Fruit fly (Drosophila melanogaster) whole organism, prepupa: ENCODE measurements around the gene Mst84B.

ENCODE experiments used
- Blimp-1 ChIP-seq: fragments of 200-800 bp; sonication (Bioruptor generic); optimal IDR thresholded peaks from 3 replicates; lab custom pipeline; 2017; ENCODE audit warnings: missing biosample characterization, missing genetic modification characterization, mild to moderate bottlenecking, moderate library complexity, missing genetic modification reagents
- CG11294 ChIP-seq: fragments of 200-800 bp; sonication (Bioruptor generic); IDR thresholded peaks from 2 replicates; pipeline ENCODE4 v1.3.6; 2022; ENCODE audit warnings: missing biosample characterization, missing genetic modification characterization
- CG11762 ChIP-seq: fragments of 200-800 bp; sonication (Bioruptor generic); optimal IDR thresholded peaks from 3 replicates; lab custom pipeline; 2016; ENCODE audit warnings: missing biosample characterization, missing genetic modification characterization; ENCODE audit not compliant: insufficient read depth
- CG11902 ChIP-seq: fragments of 200-800 bp; sonication (Bioruptor generic); optimal IDR thresholded peaks from 3 replicates; lab custom pipeline; 2016; ENCODE audit warnings: missing biosample characterization, missing genetic modification characterization
- CG15336 ChIP-seq: fragments of 200-800 bp; sonication (Bioruptor generic); IDR thresholded peaks from 2 replicates; pipeline ENCODE4 v1.3.6; 2022; ENCODE audit warnings: missing biosample characterization, missing genetic modification characterization
- CG16779 ChIP-seq: fragments of 200-800 bp; sonication (Bioruptor generic); optimal IDR thresholded peaks from 3 replicates; lab custom pipeline; 2017; ENCODE audit warnings: missing biosample characterization, mild to moderate bottlenecking, missing genetic modification characterization
- CG3032 ChIP-seq: fragments of 200-800 bp; optimal IDR thresholded peaks from 2 replicates; lab custom pipeline; 2019; ENCODE audit warnings: missing biosample characterization, mild to moderate bottlenecking, missing genetic modification characterization, moderate library complexity
- CG32006 ChIP-seq: fragments of 200-800 bp; sonication (Bioruptor generic); optimal IDR thresholded peaks from 3 replicates; lab custom pipeline; 2017; ENCODE audit warnings: missing biosample characterization, mild to moderate bottlenecking, missing genetic modification characterization
- CG34406 ChIP-seq: fragments of 200-800 bp; sonication (Bioruptor generic); optimal IDR thresholded peaks from 3 replicates; lab custom pipeline; 2016; ENCODE audit warnings: missing biosample characterization, missing genetic modification characterization
- CG3919 ChIP-seq: fragments of 200-800 bp; sonication (Bioruptor generic); optimal IDR thresholded peaks from 3 replicates; lab custom pipeline; 2016; ENCODE audit warnings: missing biosample characterization, missing genetic modification characterization
- CG4318 ChIP-seq: fragments of 200-800 bp; sonication (Bioruptor generic); optimal IDR thresholded peaks from 3 replicates; lab custom pipeline; 2017; ENCODE audit warnings: missing biosample characterization, mild to moderate bottlenecking, missing genetic modification characterization
- CG6163 ChIP-seq: fragments of 200-800 bp; sonication (Bioruptor generic); IDR thresholded peaks from 3 replicates; pipeline ENCODE4 v1.3.6; 2022; ENCODE audit warnings: missing biosample characterization, missing genetic modification characterization
- CG6854 ChIP-seq: fragments of 200-800 bp; sonication (Bioruptor generic); optimal IDR thresholded peaks from 2 replicates; lab custom pipeline; 2017; ENCODE audit warnings: missing biosample characterization, mild to moderate bottlenecking, missing genetic modification characterization
- CG7368 ChIP-seq: fragments of 200-800 bp; sonication (Bioruptor generic); optimal IDR thresholded peaks from 3 replicates; lab custom pipeline; 2016; ENCODE audit warnings: missing biosample characterization, missing genetic modification characterization
- CG8632 ChIP-seq: fragments of 200-800 bp; sonication (Bioruptor generic); optimal IDR thresholded peaks from 3 replicates; lab custom pipeline; 2016; ENCODE audit warnings: missing biosample characterization, missing genetic modification characterization
- Eip75B ChIP-seq: fragments of 200-800 bp; sonication (Bioruptor generic); optimal IDR thresholded peaks from 3 replicates; lab custom pipeline; 2016; ENCODE audit warnings: missing biosample characterization, missing genetic modification characterization
- Eip78C ChIP-seq: fragments of 200-800 bp; sonication (Bioruptor generic); peaks from one replicate; lab custom pipeline; 2016; ENCODE audit warnings: missing biosample characterization, missing genetic modification characterization
- Eip93F ChIP-seq: fragments of 200-800 bp; sonication (Bioruptor generic); optimal IDR thresholded peaks from 2 replicates; lab custom pipeline; 2016; ENCODE audit warnings: missing biosample characterization, mild to moderate bottlenecking, missing genetic modification characterization
- Ets21C ChIP-seq: fragments of 200-800 bp; sonication (Bioruptor generic); optimal IDR thresholded peaks from 3 replicates; lab custom pipeline; 2016; ENCODE audit warnings: missing biosample characterization, missing genetic modification characterization
- Ets96B ChIP-seq: fragments of 200-800 bp; optimal IDR thresholded peaks from 2 replicates; lab custom pipeline; 2019; ENCODE audit warnings: missing biosample characterization, mild to moderate bottlenecking, missing genetic modification characterization, moderate library complexity
- Hr39 ChIP-seq: fragments of 200-800 bp; sonication (Bioruptor generic); optimal IDR thresholded peaks from 2 replicates; lab custom pipeline; 2016; ENCODE audit warnings: missing biosample characterization, missing genetic modification characterization
- Hr4 ChIP-seq: fragments of 200-800 bp; sonication (Bioruptor generic); optimal IDR thresholded peaks from 3 replicates; lab custom pipeline; 2016; ENCODE audit warnings: missing biosample characterization, missing genetic modification characterization
- OdsH ChIP-seq: fragments of 200-800 bp; sonication (Bioruptor generic); optimal IDR thresholded peaks from 3 replicates; lab custom pipeline; 2016; ENCODE audit warnings: missing biosample characterization, missing genetic modification characterization
- Sox102F ChIP-seq: fragments of 200-800 bp; sonication (Bioruptor generic); optimal IDR thresholded peaks from 2 replicates; lab custom pipeline; 2016; ENCODE audit warnings: missing biosample characterization, mild to moderate bottlenecking, missing genetic modification characterization
- Sox15 ChIP-seq: fragments of 200-800 bp; sonication (Bioruptor generic); optimal IDR thresholded peaks from 3 replicates; lab custom pipeline; 2016; ENCODE audit warnings: missing biosample characterization, missing genetic modification characterization
- achi ChIP-seq: fragments of 200-800 bp; sonication (Bioruptor generic); optimal IDR thresholded peaks from 3 replicates; lab custom pipeline; 2016; ENCODE audit warnings: missing biosample characterization, missing genetic modification characterization
- acj6 ChIP-seq: fragments of 200-800 bp; sonication (Bioruptor generic); optimal IDR thresholded peaks from 3 replicates; lab custom pipeline; 2016; ENCODE audit warnings: missing biosample characterization, missing genetic modification characterization
- cyc ChIP-seq: fragments of 200-800 bp; sonication (Bioruptor generic); optimal IDR thresholded peaks from 3 replicates; lab custom pipeline; 2016; ENCODE audit warnings: missing biosample characterization, missing genetic modification characterization
- dac ChIP-seq: fragments of 200-800 bp; sonication (Bioruptor generic); optimal IDR thresholded peaks from 2 replicates; lab custom pipeline; 2017; ENCODE audit warnings: missing biosample characterization, mild to moderate bottlenecking, missing genetic modification characterization
- eg ChIP-seq: fragments of 200-800 bp; sonication (Bioruptor generic); IDR thresholded peaks from 3 replicates; pipeline ENCODE4 v1.3.6; 2022; ENCODE audit warnings: missing biosample characterization, missing genetic modification characterization
- esn ChIP-seq: fragments of 200-800 bp; sonication (Bioruptor generic); optimal IDR thresholded peaks from 2 replicates; lab custom pipeline; 2016; ENCODE audit warnings: missing biosample characterization, mild to moderate bottlenecking, missing genetic modification characterization, moderate library complexity
- fd59A ChIP-seq: fragments of 200-800 bp; sonication (Bioruptor generic); optimal IDR thresholded peaks from 2 replicates; lab custom pipeline; 2017; ENCODE audit warnings: missing biosample characterization, mild to moderate bottlenecking, missing genetic modification characterization, missing genetic modification reagents
- salr ChIP-seq, 2 experiments: fragments of 200-800 bp; sonication (Bioruptor generic); optimal IDR thresholded peaks; 3 replicates each; lab custom pipeline; 2016 to 2018; ENCODE audit warnings: missing biosample characterization in 2 of 2, missing genetic modification characterization in 2 of 2, mild to moderate bottlenecking in 1 of 2
- ss ChIP-seq, 2 experiments: fragments of 200-800 bp; sonication (Bioruptor generic); optimal IDR thresholded peaks; 2 replicates in 1 of 2; 3 replicates in 1 of 2; lab custom pipeline; 2017 to 2018; ENCODE audit warnings: mild to moderate bottlenecking in 2 of 2, missing biosample characterization in 2 of 2, missing genetic modification characterization in 2 of 2, moderate library complexity in 1 of 2
- vri ChIP-seq: fragments of 200-800 bp; sonication (Bioruptor generic); optimal IDR thresholded peaks from 3 replicates; lab custom pipeline; 2016; ENCODE audit warnings: missing biosample characterization, mild to moderate bottlenecking, missing genetic modification characterization

Gene Mst84B

DNA sequence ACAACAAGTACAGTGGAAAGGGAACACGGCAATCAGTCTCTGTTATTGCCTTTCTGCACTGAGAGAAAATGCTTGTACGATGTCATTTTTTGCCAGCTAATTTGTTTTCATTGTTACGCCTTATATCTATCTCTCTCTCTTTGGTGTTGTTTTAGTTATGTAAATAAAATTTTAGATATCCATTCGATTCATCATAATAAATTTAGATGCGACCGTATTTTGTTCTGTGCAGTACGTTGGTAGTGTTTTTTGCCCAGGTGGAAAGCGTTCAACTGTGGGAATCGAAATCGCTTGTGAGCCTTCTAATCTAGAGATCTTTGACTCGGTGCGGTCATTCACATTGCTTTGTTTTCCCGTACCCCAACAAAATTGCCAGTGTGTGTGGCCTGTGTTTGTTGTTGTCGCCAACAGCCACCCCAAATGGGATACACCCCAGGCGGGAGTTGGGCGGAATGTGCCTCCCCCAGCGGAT is 13.8 kb downstream of the Mst84B start (continued):
- TF ChIP-seq cyc (peak; percentile 96), CG34406 (GFP tag; lab: Kevin White, UChicago) (peak; percentile 93), CG11762 (GFP tag; lab: Kevin White, UChicago) (peak; percentile 90), salr (GFP tag; optimal IDR thresholded peaks at IDR 0.05; lab: Kevin White, UChicago) (peak; percentile 83 to 86), eg (no peak), CG3032 (tag; lab: Kevin White, UChicago) (peak; percentile 89), Eip75B (GFP tag; lab: Kevin White, UChicago) (peak; percentile 95), Ets21C (peak; percentile 91), Blimp-1 (GFP tag; lab: Kevin White, UChicago) (peak; percentile 89), CG6854 (GFP tag; lab: Kevin White, UChicago) (peak; percentile 88)
- TF ChIP-seq, all 60 proteins: peak for 52

DNA sequence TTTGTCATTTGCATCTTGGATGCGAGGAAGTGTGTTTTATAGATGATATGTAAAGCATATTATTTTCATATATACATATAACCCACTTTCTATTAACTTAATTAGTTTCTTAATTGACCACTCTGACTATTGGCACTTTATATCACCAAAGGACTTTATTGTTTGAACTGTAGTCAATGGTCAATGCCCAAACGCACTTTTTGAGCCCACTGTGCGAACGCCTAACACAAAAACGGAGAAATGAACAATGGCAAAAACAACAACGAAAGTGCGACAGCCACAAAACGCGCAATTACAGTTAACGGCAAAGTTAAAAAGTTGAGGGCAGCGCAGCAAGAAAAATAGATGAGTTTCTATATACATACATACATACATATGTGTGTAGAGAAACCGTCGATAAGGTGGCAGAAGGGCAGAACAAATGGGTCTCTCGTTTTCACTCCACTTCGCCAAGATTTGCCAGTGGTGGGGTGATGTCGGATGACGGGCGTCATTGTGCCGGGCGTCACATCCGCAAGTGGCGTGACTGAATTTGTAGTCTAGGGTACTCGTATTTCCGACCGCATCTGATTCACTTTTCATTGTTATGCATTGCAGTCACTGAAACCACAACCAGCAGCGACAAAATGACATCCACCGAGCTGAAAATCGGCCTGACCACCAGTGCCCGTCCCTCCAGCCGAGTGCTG is 14.5 kb downstream of the Mst84B start:
- TF ChIP-seq CG11294 (GFP tag; lab: Robert Waterston, UW): no peak
- peak; percentile 8 for TF ChIP-seq CG16779 (tag; lab: Kevin White, UChicago)
- TF ChIP-seq CG4318 (GFP tag; lab: Kevin White, UChicago): no peak
- no peak for TF ChIP-seq Eip93F (GFP tag; lab: Kevin White, UChicago)
- peak; percentile 33 for TF ChIP-seq Hr39
- TF ChIP-seq achi (GFP tag; lab: Kevin White, UChicago): peak; percentile 0
- TF ChIP-seq Sox15 (GFP tag; lab: Kevin White, UChicago): no peak
- TF ChIP-seq Ets96B (tag; lab: Kevin White, UChicago): no peak
- no peak for TF ChIP-seq Eip75B (GFP tag; lab: Kevin White, UChicago)
- peak; percentile 35 for TF ChIP-seq acj6
- TF ChIP-seq CG15336 (GFP tag; lab: Robert Waterston, UW): no peak
- peak in 1 of 2 experiments; percentile 6 for TF ChIP-seq ss (GFP tag; optimal IDR thresholded peaks at IDR 0.05; lab: Kevin White, UChicago)
- TF ChIP-seq cyc: no peak
- no peak for TF ChIP-seq CG8632 (GFP tag; lab: Kevin White, UChicago)
- TF ChIP-seq Hr4 (GFP tag; lab: Kevin White, UChicago): peak; percentile 35
- peak; percentile 38 for TF ChIP-seq CG32006 (GFP tag; lab: Kevin White, UChicago)
- TF ChIP-seq Sox102F (GFP tag; lab: Kevin White, UChicago): peak; percentile 48

DNA sequence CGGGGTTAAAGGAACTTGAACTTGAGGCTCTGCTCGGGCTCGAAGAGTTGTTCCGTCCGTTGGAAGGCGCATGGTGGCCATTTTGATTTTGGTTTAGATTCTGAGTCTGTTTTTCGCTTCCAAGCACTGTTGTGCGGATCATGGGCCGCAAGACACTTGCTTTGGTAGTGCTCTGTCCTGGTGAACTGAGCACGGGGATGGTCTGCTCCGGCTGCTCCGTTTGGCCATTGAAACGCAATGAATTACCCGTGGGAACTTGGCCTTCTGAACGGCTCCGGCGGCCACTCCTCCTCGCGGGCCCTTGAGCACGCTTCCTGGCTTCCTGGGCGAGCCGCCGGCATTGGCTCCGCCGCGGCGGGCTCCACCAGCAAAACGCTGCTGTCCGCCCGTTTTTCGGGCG is 17.7 kb downstream of the Mst84B start:
- peak; percentile 29 for TF ChIP-seq Eip78C (GFP tag; lab: Kevin White, UChicago)
- no peak for TF ChIP-seq CG3919
- no peak for TF ChIP-seq Sox102F (GFP tag; lab: Kevin White, UChicago)
- 0 out of 3 replicates have a peak, but pooled peaks have one; percentile 15 for TF ChIP-seq CG6163 (GFP tag; lab: Robert Waterston, UW)
- TF ChIP-seq OdsH (GFP tag; lab: Kevin White, UChicago): no peak
- TF ChIP-seq CG11902 (GFP tag; lab: Kevin White, UChicago): no peak
- no peak for TF ChIP-seq esn (GFP tag; lab: Kevin White, UChicago)
- TF ChIP-seq CG7368: no peak
- TF ChIP-seq CG15336 (GFP tag; lab: Robert Waterston, UW): no peak
- TF ChIP-seq Ets96B (tag; lab: Kevin White, UChicago): no peak
- no peak for TF ChIP-seq dac
- TF ChIP-seq fd59A (GFP tag; lab: Kevin White, UChicago): no peak
- TF ChIP-seq CG11762 (GFP tag; lab: Kevin White, UChicago): no peak
- TF ChIP-seq vri (GFP tag; lab: Kevin White, UChicago): no peak
